Fruit fly (Drosophila melanogaster) whole organism, embryonic: Measurements from ENCODE around the gene CG5758.

Experiments used
- Ada2b ChIP-seq: fragments of 200-800 bp; sonication (Bioruptor generic); IDR thresholded peaks from 2 replicates; pipeline ENCODE4 v1.3.6; 2022; ENCODE audit warnings: missing biosample characterization, missing genetic modification characterization
- Atf-2 ChIP-seq: fragments of 200-800 bp; sonication (Bioruptor generic); optimal IDR thresholded peaks from 2 replicates; lab custom pipeline; 2016; ENCODE audit warnings: missing biosample characterization, missing genetic modification characterization
- B-H1 ChIP-seq: fragments of 200-800 bp; sonication (Bioruptor generic); IDR thresholded peaks from 3 replicates; pipeline ENCODE4 v1.3.6; 2022; ENCODE audit warnings: missing biosample characterization, missing genetic modification characterization
- CG13123 ChIP-seq: fragments of 200-800 bp; sonication (Bioruptor generic); optimal IDR thresholded peaks from 2 replicates; lab custom pipeline; 2016; ENCODE audit warnings: missing biosample characterization, missing genetic modification characterization
- CG18262 ChIP-seq: fragments of 200-800 bp; optimal IDR thresholded peaks from 3 replicates; lab custom pipeline; 2019; ENCODE audit warnings: missing biosample characterization, mild to moderate bottlenecking, missing genetic modification characterization, moderate library complexity
- CG18764 ChIP-seq: fragments of 200-800 bp; sonication (Bioruptor generic); optimal IDR thresholded peaks from 3 replicates; lab custom pipeline; 2016; ENCODE audit warnings: missing biosample characterization, missing genetic modification characterization
- CG30431 ChIP-seq: fragments of 200-800 bp; sonication (Bioruptor generic); optimal IDR thresholded peaks from 2 replicates; lab custom pipeline; 2017; ENCODE audit warnings: missing biosample characterization, missing genetic modification characterization
- CG34422 ChIP-seq: fragments of 200-800 bp; sonication (Bioruptor generic); IDR thresholded peaks from 3 replicates; pipeline ENCODE4 v1.3.6; 2022; ENCODE audit warnings: missing biosample characterization, missing genetic modification characterization
- CG3847 ChIP-seq: fragments of 200-800 bp; sonication (Bioruptor generic); IDR thresholded peaks from 2 replicates; pipeline ENCODE4 v1.3.6; 2022; ENCODE audit warnings: missing biosample characterization, missing genetic modification characterization
- CG4404 ChIP-seq: fragments of 200-800 bp; sonication (Bioruptor generic); IDR thresholded peaks from 2 replicates; pipeline ENCODE4 v1.3.6; 2022; ENCODE audit warnings: missing biosample characterization, missing genetic modification characterization
- CG7987 ChIP-seq: fragments of 200-800 bp; sonication (Bioruptor generic); optimal IDR thresholded peaks from 2 replicates; lab custom pipeline; 2018; ENCODE audit warnings: missing biosample characterization, mild to moderate bottlenecking, missing genetic modification characterization, moderate library complexity
- CG8359 ChIP-seq: fragments of 200-800 bp; sonication (Bioruptor generic); optimal IDR thresholded peaks from 2 replicates; lab custom pipeline; 2017; ENCODE audit warnings: missing biosample characterization, mild to moderate bottlenecking, missing genetic modification characterization, borderline replicate concordance
- CG8388 ChIP-seq: fragments of 200-800 bp; sonication (Bioruptor generic); optimal IDR thresholded peaks from 2 replicates; lab custom pipeline; 2019; ENCODE audit warnings: missing biosample characterization, mild to moderate bottlenecking, missing genetic modification characterization, moderate library complexity
- Dfd ChIP-seq, 2 experiments: fragments of >200 bp; optimal IDR thresholded peaks; 2 replicates each; lab custom pipeline; 2017; ENCODE audit warnings: missing biosample characterization in 2 of 2, missing genetic modification characterization in 2 of 2
- Drgx ChIP-seq: fragments of 200-800 bp; sonication (Bioruptor generic); IDR thresholded peaks from 2 replicates; pipeline ENCODE4 v1.3.6; 2022; ENCODE audit warnings: missing biosample characterization, missing genetic modification characterization
- Gug ChIP-seq: fragments of 200-800 bp; sonication (Bioruptor generic); IDR thresholded peaks from 4 replicates; pipeline ENCODE4 v1.3.6; 2022; ENCODE audit warnings: missing biosample characterization, missing genetic modification characterization
- Lhr ChIP-seq: fragments of 200-800 bp; sonication (Bioruptor generic); optimal IDR thresholded peaks from 3 replicates; lab custom pipeline; 2017; ENCODE audit warnings: mild to moderate bottlenecking, missing biosample characterization, missing genetic modification reagents, missing genetic modification characterization
- NFAT ChIP-seq: fragments of 200-800 bp; sonication (Bioruptor generic); IDR thresholded peaks from 2 replicates; pipeline ENCODE4 v1.3.6; 2022; ENCODE audit warnings: missing biosample characterization, missing genetic modification characterization
- PHDP ChIP-seq: fragments of 200-800 bp; sonication (Bioruptor generic); optimal IDR thresholded peaks from 3 replicates; lab custom pipeline; 2018; ENCODE audit warnings: missing biosample characterization, mild to moderate bottlenecking, missing genetic modification characterization, moderate library complexity
- Sry-δ ChIP-seq: fragments of 200-800 bp; sonication (Bioruptor generic); optimal IDR thresholded peaks from 2 replicates; lab custom pipeline; 2016; ENCODE audit warnings: missing biosample characterization, missing genetic modification characterization
- TFAM ChIP-seq: fragments of 200-800 bp; sonication (Bioruptor generic); optimal IDR thresholded peaks from 2 replicates; lab custom pipeline; 2017; ENCODE audit warnings: missing biosample characterization, missing genetic modification characterization, inconsistent platforms
- Usf ChIP-seq: fragments of 200-800 bp; sonication (Bioruptor generic); optimal IDR thresholded peaks from 2 replicates; lab custom pipeline; 2017; ENCODE audit warnings: missing genotype, missing biosample characterization, missing genetic modification characterization
- bcd ChIP-seq: fragments of 200-800 bp; sonication (Bioruptor generic); optimal IDR thresholded peaks from 2 replicates; lab custom pipeline; 2017; ENCODE audit warnings: missing biosample characterization, mild to moderate bottlenecking, missing genetic modification characterization
- bsh ChIP-seq, 2 experiments: fragments of 200-800 bp; sonication (Bioruptor generic); optimal IDR thresholded peaks; 2 replicates each; lab custom pipeline; 2017 to 2018; ENCODE audit warnings: mild to moderate bottlenecking in 2 of 2, missing biosample characterization in 2 of 2, missing genetic modification characterization in 2 of 2, moderate library complexity in 1 of 2
- en ChIP-seq: fragments of 200-800 bp; sonication (Bioruptor generic); optimal IDR thresholded peaks from 2 replicates; lab custom pipeline; 2016; ENCODE audit warnings: missing biosample characterization, missing genetic modification characterization
- fd102C ChIP-seq: fragments of 200-800 bp; sonication (Bioruptor generic); optimal IDR thresholded peaks from 2 replicates; lab custom pipeline; 2018; ENCODE audit warnings: missing biosample characterization, mild to moderate bottlenecking, missing genetic modification characterization, moderate library complexity
- gcm2 ChIP-seq: fragments of 200-800 bp; sonication (Bioruptor generic); optimal IDR thresholded peaks from 2 replicates; lab custom pipeline; 2016; ENCODE audit warnings: missing biosample characterization, missing genetic modification characterization
- h ChIP-seq: fragments of >200 bp; optimal IDR thresholded peaks from 2 replicates; lab custom pipeline; 2017
- hkb ChIP-seq, 2 experiments: fragments of 200-800 bp in 1 of 2; fragments of >200 bp in 1 of 2; sonication (Bioruptor generic) in 1 of 2; IDR thresholded peaks in 1 of 2; optimal IDR thresholded peaks in 1 of 2; 2 replicates each; pipeline versions ENCODE4 v1.3.6 to Lab custom; 2017 to 2022; ENCODE audit warnings: missing biosample characterization in 1 of 2, missing genetic modification characterization in 1 of 2
- jing ChIP-seq: fragments of 200-800 bp; sonication (Bioruptor generic); optimal IDR thresholded peaks from 2 replicates; lab custom pipeline; 2018; ENCODE audit warnings: missing biosample characterization, mild to moderate bottlenecking, missing genetic modification characterization
- lov ChIP-seq, 2 experiments: fragments of 200-800 bp in 1 of 2; fragments of >200 bp in 1 of 2; sonication (Bioruptor generic) in 1 of 2; IDR thresholded peaks in 1 of 2; optimal IDR thresholded peaks in 1 of 2; 2 replicates in 1 of 2; 3 replicates in 1 of 2; pipeline versions ENCODE4 v1.3.6 to Lab custom; 2017 to 2022; ENCODE audit warnings: missing biosample characterization in 1 of 2, missing genetic modification characterization in 1 of 2
- luna ChIP-seq: fragments of 200-800 bp; sonication (Bioruptor generic); optimal IDR thresholded peaks from 2 replicates; lab custom pipeline; 2016; ENCODE audit warnings: missing biosample characterization, missing genetic modification characterization
- nmo ChIP-seq: fragments of 200-800 bp; sonication (Bioruptor generic); optimal IDR thresholded peaks from 2 replicates; lab custom pipeline; 2018; ENCODE audit warnings: missing biosample characterization, mild to moderate bottlenecking, missing genetic modification characterization, moderate library complexity
- nom ChIP-seq: fragments of 200-800 bp; sonication (Bioruptor generic); optimal IDR thresholded peaks from 2 replicates; lab custom pipeline; 2017; ENCODE audit warnings: missing biosample characterization, missing genetic modification characterization, mild to moderate bottlenecking, moderate library complexity, missing genetic modification reagents
- pho ChIP-seq: fragments of 200-800 bp; sonication (Bioruptor generic); optimal IDR thresholded peaks from 2 replicates; lab custom pipeline; 2016; ENCODE audit warnings: missing biosample characterization, missing genetic modification characterization
- pros ChIP-seq: fragments of 200-800 bp; sonication (Bioruptor generic); optimal IDR thresholded peaks from 3 replicates; lab custom pipeline; 2019; ENCODE audit warnings: missing biosample characterization, mild to moderate bottlenecking, missing genetic modification characterization, moderate library complexity
- row ChIP-seq: fragments of 200-800 bp; sonication (Bioruptor generic); IDR thresholded peaks from 3 replicates; pipeline ENCODE4 v1.3.6; 2022; ENCODE audit warnings: missing biosample characterization, missing genetic modification characterization
- usp ChIP-seq: fragments of >200 bp; optimal IDR thresholded peaks from 2 replicates; lab custom pipeline; 2017; ENCODE audit warnings: missing biosample characterization, missing genetic modification characterization
- yki ChIP-seq: fragments of >200 bp; optimal IDR thresholded peaks from 3 replicates; lab custom pipeline; 2018

CG5758 gene

dm6 chr2L:18122231-18122551 lies 2.4 kb downstream of the CG5758 start:
- no peak for TF ChIP-seq h
- TF ChIP-seq Ada2b: no peak
- TF ChIP-seq Drgx (GFP tag; lab: Robert Waterston, UW): peak; percentile 40
- TF ChIP-seq nom: peak; percentile 4
- no peak for TF ChIP-seq en (GFP tag; lab: Kevin White, UChicago)
- TF ChIP-seq bsh (GFP tag; optimal IDR thresholded peaks at IDR 0.05; lab: Kevin White, UChicago): peak in 1 of 2 experiments; percentile 71
- TF ChIP-seq CG13123 (GFP tag; lab: Kevin White, UChicago): no peak
- TF ChIP-seq fd102C (GFP tag; lab: Kevin White, UChicago): no peak
- TF ChIP-seq, all 482 proteins: peak for 3

- no peak for TF ChIP-seq Atf-2
- TF ChIP-seq CG34422 (GFP tag; lab: Robert Waterston, UW): no peak
- TF ChIP-seq NFAT (GFP tag; lab: Robert Waterston, UW): no peak
- TF ChIP-seq CG8359 (GFP tag; lab: Kevin White, UChicago): no peak
- no peak for TF ChIP-seq Usf (GFP tag; lab: Kevin White, UChicago)
- no peak for TF ChIP-seq pros
- TF ChIP-seq CG18262: no peak
- no peak for TF ChIP-seq Lhr (GFP tag; lab: Kevin White, UChicago)
- no peak for TF ChIP-seq hkb (optimal IDR thresholded peaks at IDR 0.05; lab: Kevin White, UChicago)
- TF ChIP-seq hkb (GFP tag; IDR thresholded peaks at IDR 0.05; lab: Robert Waterston, UW): no peak
- no peak for TF ChIP-seq CG30431
- TF ChIP-seq nmo (GFP tag; lab: Kevin White, UChicago): no peak
- TF ChIP-seq pho (GFP tag; lab: Kevin White, UChicago): no peak
- no peak for TF ChIP-seq bcd (GFP tag; lab: Kevin White, UChicago)
- no peak for TF ChIP-seq jing (GFP tag; lab: Kevin White, UChicago)
These were observed 3.1 kb downstream of the CG5758 start for dm6 chr2L:18122920-18123319.

- TF ChIP-seq Gug (GFP tag; lab: Robert Waterston, UW): no peak
- no peak for TF ChIP-seq Sry-δ (GFP tag; lab: Kevin White, UChicago)
- no peak for TF ChIP-seq B-H1 (GFP tag; lab: Robert Waterston, UW)
- TF ChIP-seq TFAM (GFP tag; lab: Kevin White, UChicago): no peak
- no peak for TF ChIP-seq yki (lab: Kevin White, UChicago)
- no peak for TF ChIP-seq CG18764 (GFP tag; lab: Kevin White, UChicago)
- TF ChIP-seq PHDP (tag; lab: Kevin White, UChicago): no peak
- no peak for TF ChIP-seq CG3847
- no peak for TF ChIP-seq usp (GFP tag; lab: Kevin White, UChicago)
These were observed 5.9 kb downstream of the CG5758 start, which contains the start of gene Grl36b for dm6 chr2L:18125649-18126048. Gene Grl36b (minus strand): TSS chr2L:18125749.

- TF ChIP-seq CG4404: no peak
- no peak for TF ChIP-seq lov (optimal IDR thresholded peaks at IDR 0.05; lab: Kevin White, UChicago)
- TF ChIP-seq lov (GFP tag; IDR thresholded peaks at IDR 0.05; lab: Robert Waterston, UW): no peak
- TF ChIP-seq CG7987 (GFP tag; lab: Kevin White, UChicago): no peak
- TF ChIP-seq row: no peak
- no peak for TF ChIP-seq CG8388 (GFP tag; lab: Kevin White, UChicago)
- TF ChIP-seq luna (GFP tag; lab: Kevin White, UChicago): no peak
- no peak for TF ChIP-seq gcm2 (GFP tag; lab: Kevin White, UChicago)
- no peak for TF ChIP-seq Dfd (GFP tag; optimal IDR thresholded peaks at IDR 0.05; lab: Kevin White, UChicago)
- TF ChIP-seq, all 482 proteins: peak for 0
These were observed 14.8 kb downstream of the CG5758 start for dm6 chr2L:18134615-18135014.
